Fruit fly (Drosophila melanogaster) whole organism, embryonic: ENCODE measurements around the gene CG42792.
A peak's percentile ranks its signal among the peaks of the same experiment; 100 is the strongest.

ENCODE experiments used
- B-H1 ChIP-seq: fragments of 200-800 bp; sonication (Bioruptor generic); IDR thresholded peaks from 3 replicates; pipeline ENCODE4 v1.3.6; 2022; ENCODE audit warnings: missing biosample characterization, missing genetic modification characterization
- C15 ChIP-seq: fragments of 200-800 bp; sonication (Bioruptor generic); IDR thresholded peaks from 3 replicates; pipeline ENCODE4 v1.3.6; 2022; ENCODE audit warnings: missing biosample characterization, missing genetic modification characterization
- CG10431 ChIP-seq: fragments of 200-800 bp; sonication (Bioruptor generic); optimal IDR thresholded peaks from 3 replicates; lab custom pipeline; 2018; ENCODE audit warnings: missing biosample characterization, mild to moderate bottlenecking, missing genetic modification characterization
- CG10462 ChIP-seq: fragments of 200-800 bp; sonication (Bioruptor generic); optimal IDR thresholded peaks from 2 replicates; lab custom pipeline; 2016; ENCODE audit warnings: missing biosample characterization, missing genetic modification characterization
- CG11456 ChIP-seq: fragments of 200-800 bp; sonication (Bioruptor generic); IDR thresholded peaks from 3 replicates; pipeline ENCODE4 v1.3.6; 2022; ENCODE audit warnings: missing biosample characterization, missing genetic modification characterization
- CG12744 ChIP-seq: fragments of 200-800 bp; sonication (Bioruptor generic); optimal IDR thresholded peaks from 2 replicates; lab custom pipeline; 2016; ENCODE audit warnings: missing biosample characterization, missing genetic modification characterization
- CG1529 ChIP-seq: fragments of 200-800 bp; sonication (Bioruptor generic); optimal IDR thresholded peaks from 3 replicates; lab custom pipeline; 2018; ENCODE audit warnings: missing biosample characterization, missing genetic modification characterization
- CG15514 ChIP-seq: fragments of 200-800 bp; sonication (Bioruptor generic); optimal IDR thresholded peaks from 3 replicates; lab custom pipeline; 2017; ENCODE audit warnings: missing biosample characterization, missing genetic modification characterization, mild to moderate bottlenecking, moderate library complexity, missing genetic modification reagents
- CG16863 ChIP-seq: fragments of 200-800 bp; sonication (Bioruptor generic); optimal IDR thresholded peaks from 3 replicates; lab custom pipeline; 2016; ENCODE audit warnings: missing biosample characterization, missing genetic modification characterization
- CG17612 ChIP-seq: fragments of 200-800 bp; sonication (Bioruptor generic); IDR thresholded peaks from 2 replicates; pipeline ENCODE4 v1.3.6; 2022; ENCODE audit warnings: missing biosample characterization, missing genetic modification characterization
- CG2678 ChIP-seq: fragments of 200-800 bp; sonication (Bioruptor generic); optimal IDR thresholded peaks from 3 replicates; lab custom pipeline; 2019; ENCODE audit warnings: missing biosample characterization, mild to moderate bottlenecking, missing genetic modification characterization, moderate library complexity
- CG2875 ChIP-seq: fragments of 200-800 bp; sonication (Bioruptor generic); optimal IDR thresholded peaks from 2 replicates; lab custom pipeline; 2017; ENCODE audit warnings: missing biosample characterization, mild to moderate bottlenecking, missing genetic modification characterization, missing genetic modification reagents
- CG30403 ChIP-seq: fragments of 200-800 bp; sonication (Bioruptor generic); optimal IDR thresholded peaks from 3 replicates; lab custom pipeline; 2016; ENCODE audit warnings: missing biosample characterization, missing genetic modification characterization
- CG32532 ChIP-seq: fragments of 200-800 bp; sonication (Bioruptor generic); IDR thresholded peaks from 2 replicates; pipeline ENCODE4 v1.3.6; 2022; ENCODE audit warnings: missing biosample characterization, missing genetic modification characterization
- CG34376 ChIP-seq: fragments of 200-800 bp; sonication (Bioruptor generic); optimal IDR thresholded peaks from 2 replicates; lab custom pipeline; 2018; ENCODE audit warnings: missing biosample characterization, mild to moderate bottlenecking, missing genetic modification characterization
- CG3995 ChIP-seq: fragments of 200-800 bp; sonication (Bioruptor generic); optimal IDR thresholded peaks from 3 replicates; lab custom pipeline; 2016; ENCODE audit warnings: missing biosample characterization, missing genetic modification characterization
- CG4730 ChIP-seq: fragments of 200-800 bp; sonication (Bioruptor generic); IDR thresholded peaks from 2 replicates; pipeline ENCODE4 v1.3.6; 2022; ENCODE audit warnings: missing biosample characterization, missing genetic modification characterization
- CG5953 ChIP-seq: fragments of 200-800 bp; sonication (Bioruptor generic); IDR thresholded peaks from 2 replicates; pipeline ENCODE4 v1.3.6; 2022; ENCODE audit warnings: missing biosample characterization, missing genetic modification characterization
- CG6272 ChIP-seq: fragments of 200-800 bp; sonication (Bioruptor generic); IDR thresholded peaks from 2 replicates; pipeline ENCODE4 v1.3.6; 2022; ENCODE audit warnings: missing biosample characterization, missing genetic modification characterization
- CG7271 ChIP-seq: fragments of 200-800 bp; sonication (Bioruptor generic); optimal IDR thresholded peaks from 2 replicates; lab custom pipeline; 2018; ENCODE audit warnings: missing biosample characterization, mild to moderate bottlenecking, missing genetic modification characterization, moderate library complexity
- CG9797 ChIP-seq: fragments of 200-800 bp; sonication (Bioruptor generic); optimal IDR thresholded peaks from 3 replicates; lab custom pipeline; 2018; ENCODE audit warnings: missing biosample characterization, mild to moderate bottlenecking, missing genetic modification characterization
- Drgx ChIP-seq: fragments of 200-800 bp; sonication (Bioruptor generic); IDR thresholded peaks from 2 replicates; pipeline ENCODE4 v1.3.6; 2022; ENCODE audit warnings: missing biosample characterization, missing genetic modification characterization
- E2f1 ChIP-seq: fragments of 200-800 bp; sonication (Bioruptor generic); IDR thresholded peaks from 2 replicates; pipeline ENCODE4 v1.3.6; 2022; ENCODE audit warnings: missing biosample characterization, missing genetic modification characterization
- Eip74EF ChIP-seq, 2 experiments: fragments of 200-800 bp in 1 of 2; fragments of >200 bp in 1 of 2; sonication (Bioruptor generic) in 1 of 2; optimal IDR thresholded peaks; 2 replicates each; lab custom pipeline; 2017 to 2019; ENCODE audit warnings: missing biosample characterization in 2 of 2, missing genetic modification characterization in 2 of 2, mild to moderate bottlenecking in 1 of 2, moderate library complexity in 1 of 2
- Fer1 ChIP-seq: fragments of 200-800 bp; sonication (Bioruptor generic); optimal IDR thresholded peaks from 2 replicates; lab custom pipeline; 2017; ENCODE audit warnings: missing biosample characterization, mild to moderate bottlenecking, missing genetic modification characterization
- MESR4 ChIP-seq: fragments of 200-800 bp; sonication (Bioruptor generic); optimal IDR thresholded peaks from 2 replicates; lab custom pipeline; 2018; ENCODE audit warnings: missing biosample characterization, mild to moderate bottlenecking, missing genetic modification characterization, moderate library complexity
- Oaz ChIP-seq: fragments of 200-800 bp; sonication (Bioruptor generic); IDR thresholded peaks from 2 replicates; pipeline ENCODE4 v1.3.6; 2022; ENCODE audit warnings: missing biosample characterization, missing genetic modification characterization
- Oli ChIP-seq: fragments of 200-800 bp; sonication (Bioruptor generic); optimal IDR thresholded peaks from 2 replicates; lab custom pipeline; 2018; ENCODE audit warnings: missing biosample characterization, mild to moderate bottlenecking, missing genetic modification characterization, moderate library complexity
- Side ChIP-seq: fragments of 200-800 bp; sonication (Bioruptor generic); optimal IDR thresholded peaks from 2 replicates; lab custom pipeline; 2016; ENCODE audit warnings: missing biosample characterization, missing genetic modification characterization
- Spps ChIP-seq: fragments of 200-800 bp; sonication (Bioruptor generic); optimal IDR thresholded peaks from 2 replicates; lab custom pipeline; 2018; ENCODE audit warnings: missing biosample characterization, mild to moderate bottlenecking, missing genetic modification characterization
- aop ChIP-seq: fragments of 200-800 bp; sonication (Bioruptor generic); IDR thresholded peaks from 2 replicates; pipeline ENCODE4 v1.3.6; 2022; ENCODE audit warnings: missing biosample characterization, missing genetic modification characterization
- ara ChIP-seq: fragments of 200-800 bp; sonication (Bioruptor generic); IDR thresholded peaks from 2 replicates; pipeline ENCODE4 v1.3.6; 2022; ENCODE audit warnings: missing biosample characterization, missing genetic modification characterization
- ash1 ChIP-seq: fragments of 200-800 bp; sonication (Bioruptor generic); optimal IDR thresholded peaks from 2 replicates; lab custom pipeline; 2018; ENCODE audit warnings: missing biosample characterization, mild to moderate bottlenecking, missing genetic modification characterization
- bab2 ChIP-seq: fragments of 200-800 bp; sonication (Bioruptor generic); optimal IDR thresholded peaks from 2 replicates; lab custom pipeline; 2016; ENCODE audit warnings: missing biosample characterization, missing genetic modification characterization
- bcd ChIP-seq: fragments of 200-800 bp; sonication (Bioruptor generic); optimal IDR thresholded peaks from 2 replicates; lab custom pipeline; 2017; ENCODE audit warnings: missing biosample characterization, mild to moderate bottlenecking, missing genetic modification characterization
- disco-r ChIP-seq: fragments of 200-800 bp; sonication (Bioruptor generic); optimal IDR thresholded peaks from 2 replicates; lab custom pipeline; 2016; ENCODE audit warnings: missing biosample characterization, missing genetic modification characterization
- fd3F ChIP-seq: fragments of 200-800 bp; sonication (Bioruptor generic); optimal IDR thresholded peaks from 2 replicates; lab custom pipeline; 2018; ENCODE audit warnings: missing biosample characterization, mild to moderate bottlenecking, missing genetic modification characterization, moderate library complexity
- fru ChIP-seq: fragments of >200 bp; optimal IDR thresholded peaks from 2 replicates; lab custom pipeline; 2017
- ftz-f1 ChIP-seq: fragments of 200-800 bp; sonication (Bioruptor generic); optimal IDR thresholded peaks from 2 replicates; lab custom pipeline; 2016; ENCODE audit warnings: missing biosample characterization, missing genetic modification characterization
- gcm ChIP-seq: fragments of 200-800 bp; sonication (Bioruptor generic); optimal IDR thresholded peaks from 2 replicates; lab custom pipeline; 2019; ENCODE audit warnings: missing biosample characterization, mild to moderate bottlenecking, missing genetic modification characterization, moderate library complexity
- luna ChIP-seq: fragments of 200-800 bp; sonication (Bioruptor generic); optimal IDR thresholded peaks from 2 replicates; lab custom pipeline; 2016; ENCODE audit warnings: missing biosample characterization, missing genetic modification characterization
- pita ChIP-seq: fragments of 200-800 bp; sonication (Bioruptor generic); optimal IDR thresholded peaks from 2 replicates; lab custom pipeline; 2017; ENCODE audit warnings: missing biosample characterization, mild to moderate bottlenecking, missing genetic modification characterization
- pros ChIP-seq: fragments of 200-800 bp; sonication (Bioruptor generic); optimal IDR thresholded peaks from 3 replicates; lab custom pipeline; 2019; ENCODE audit warnings: missing biosample characterization, mild to moderate bottlenecking, missing genetic modification characterization, moderate library complexity
- repo ChIP-seq: fragments of 200-800 bp; sonication (Bioruptor generic); optimal IDR thresholded peaks from 2 replicates; lab custom pipeline; 2016; ENCODE audit warnings: missing biosample characterization, missing genetic modification characterization
- row ChIP-seq: fragments of 200-800 bp; sonication (Bioruptor generic); IDR thresholded peaks from 3 replicates; pipeline ENCODE4 v1.3.6; 2022; ENCODE audit warnings: missing biosample characterization, missing genetic modification characterization
- slp2 ChIP-seq: fragments of 200-800 bp; sonication (Bioruptor generic); optimal IDR thresholded peaks from 2 replicates; lab custom pipeline; 2016; ENCODE audit warnings: missing biosample characterization, missing genetic modification characterization
- so ChIP-seq: fragments of 200-800 bp; sonication (Bioruptor generic); IDR thresholded peaks from 3 replicates; pipeline ENCODE4 v1.3.6; 2022; ENCODE audit warnings: missing biosample characterization, missing genetic modification characterization
- sqz ChIP-seq: fragments of 200-800 bp; sonication (Bioruptor generic); optimal IDR thresholded peaks from 3 replicates; lab custom pipeline; 2018; ENCODE audit warnings: missing biosample characterization, mild to moderate bottlenecking, missing genetic modification characterization
- stc ChIP-seq: fragments of 200-800 bp; sonication (Bioruptor generic); IDR thresholded peaks from 2 replicates; pipeline ENCODE4 v1.3.6; 2022; ENCODE audit warnings: missing biosample characterization, missing genetic modification characterization
- tna ChIP-seq: fragments of 200-800 bp; sonication (Bioruptor generic); IDR thresholded peaks from 2 replicates; pipeline ENCODE4 v1.3.6; 2022; ENCODE audit warnings: missing biosample characterization, missing genetic modification characterization; ENCODE audit not compliant: partially characterized antibody
- ttk ChIP-seq: fragments of 200-800 bp; sonication (Bioruptor generic); IDR thresholded peaks from 2 replicates; pipeline ENCODE4 v2.1.2; 2022; ENCODE audit warnings: missing biosample characterization, missing genetic modification characterization
- twi ChIP-seq: fragments of 200-800 bp; optimal IDR thresholded peaks from 2 replicates; lab custom pipeline; 2019; ENCODE audit warnings: missing biosample characterization, mild to moderate bottlenecking, missing genetic modification characterization, moderate library complexity

Gene CG42792

DNA sequence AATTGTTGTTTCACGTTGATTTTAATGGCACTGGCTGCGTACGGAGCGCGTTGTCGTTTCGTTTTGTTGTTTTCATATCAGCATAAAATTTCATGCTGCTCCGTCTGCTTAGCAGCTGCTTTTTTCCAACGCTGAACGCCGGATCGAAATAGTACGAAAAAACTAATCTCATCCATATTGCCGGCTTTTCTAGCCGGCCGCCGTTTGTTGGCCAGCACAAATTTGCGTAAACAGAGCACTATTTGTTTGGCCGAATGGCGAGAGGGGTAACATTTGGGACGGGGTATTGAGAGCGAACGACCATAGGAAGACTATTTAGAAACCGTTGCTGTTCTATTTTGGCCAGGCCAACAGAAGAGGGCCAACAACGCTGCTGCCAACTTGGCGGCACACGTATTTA, 44.6 kb upstream of the CG42792 start (continued):
- TF ChIP-seq stc (GFP tag; lab: Robert Waterston, UW) (0 out of 2 replicates have a peak, but pooled peaks have one; percentile 37), twi (tag; lab: Kevin White, UChicago) (no peak), tna (GFP tag; lab: Robert Waterston, UW) (0 out of 2 replicates have a peak, but pooled peaks have one; percentile 26), CG3995 (GFP tag; lab: Kevin White, UChicago) (no peak), CG30403 (no peak), ttk (no peak), CG16863 (GFP tag; lab: Kevin White, UChicago) (no peak), Fer1 (peak; percentile 56), CG4730 (GFP tag; lab: Robert Waterston, UW) (no peak), MESR4 (GFP tag; lab: Kevin White, UChicago) (no peak), CG32532 (GFP tag; lab: Robert Waterston, UW) (no peak), slp2 (GFP tag; lab: Kevin White, UChicago) (no peak), fd3F (peak; percentile 6), CG10431 (GFP tag; lab: Kevin White, UChicago) (no peak), bcd (GFP tag; lab: Kevin White, UChicago) (no peak), CG17612 (no peak), CG2678 (tag; lab: Kevin White, UChicago) (peak; percentile 32), Oli (no peak), CG7271 (no peak), Spps (no peak), Side (GFP tag; lab: Kevin White, UChicago) (no peak), Oaz (no peak), CG5953 (GFP tag; lab: Robert Waterston, UW) (no peak), CG6272 (GFP tag; lab: Robert Waterston, UW) (no peak), repo (GFP tag; lab: Kevin White, UChicago) (no peak), CG15514 (GFP tag; lab: Kevin White, UChicago) (peak; percentile 49), fru (lab: Kevin White, UChicago) (no peak), ash1 (no peak), ftz-f1 (GFP tag; lab: Kevin White, UChicago) (peak; percentile 96), CG1529 (no peak), Drgx (GFP tag; lab: Robert Waterston, UW) (no peak), so (GFP tag; lab: Robert Waterston, UW) (peak; percentile 62; the same call in 1 of the 3 replicates), bab2 (no peak), pita (GFP tag; lab: Kevin White, UChicago) (no peak), gcm (no peak), B-H1 (peak; percentile 11; the same call in 1 of the 3 replicates), Eip74EF (GFP tag; optimal IDR thresholded peaks at IDR 0.05; lab: Kevin White, UChicago) (peak in 1 of 2 experiments; percentile 77), sqz (GFP tag; lab: Kevin White, UChicago) (no peak), disco-r (GFP tag; lab: Kevin White, UChicago) (no peak), CG12744 (GFP tag; lab: Kevin White, UChicago) (no peak), CG34376 (peak; percentile 64), aop (GFP tag; lab: Robert Waterston, UW) (no peak), ara (GFP tag; lab: Robert Waterston, UW) (no peak), pros (GFP tag; lab: Kevin White, UChicago) (peak; percentile 13), luna (no peak), CG9797 (GFP tag; lab: Kevin White, UChicago) (no peak), CG2875 (GFP tag; lab: Kevin White, UChicago) (no peak), row (GFP tag; lab: Robert Waterston, UW) (peak; percentile 15; the same call in 1 of the 3 replicates), C15 (GFP tag; lab: Robert Waterston, UW) (no peak), E2f1 (GFP tag; lab: Robert Waterston, UW) (peak; percentile 45; the same call in 1 of the 2 replicates), CG10462 (GFP tag; lab: Kevin White, UChicago) (no peak), CG11456 (no peak)
